Worm (Caenorhabditis elegans) whole organism, young adult: ENCODE data around the gene str-25.

Source experiments
- athp-1 ChIP-seq: sonication (generic microtip); optimal IDR thresholded peaks from 2 replicates; lab custom pipeline; 2017; ENCODE audit warnings: mild to moderate bottlenecking, missing genetic modification characterization, missing compliant biosample characterization
- ccch-3 ChIP-seq: fragments of 200-800 bp; sonication (Bioruptor generic); optimal IDR thresholded peaks from 2 replicates; lab custom pipeline; 2018; ENCODE audit warnings: mild to moderate bottlenecking, missing genetic modification characterization, missing compliant biosample characterization
- ceh-40 ChIP-seq: fragments of 200-800 bp; sonication (Bioruptor generic); IDR thresholded peaks from 2 replicates; pipeline ENCODE4 v1.3.6; 2022; ENCODE audit warnings: missing genetic modification characterization, missing compliant biosample characterization
- hlh-26 ChIP-seq: fragments of 200-800 bp; sonication (Bioruptor generic); conservative IDR thresholded peaks from 2 replicates; pipeline ENCODE4 v1.3.6; 2022; ENCODE audit warnings: missing genetic modification reagents, missing genetic modification characterization, missing compliant biosample characterization
- lsy-27 ChIP-seq: sonication (generic microtip); optimal IDR thresholded peaks from 2 replicates; lab custom pipeline; 2017; ENCODE audit warnings: missing genetic modification characterization, mild to moderate bottlenecking, missing compliant biosample characterization, antibody characterized with exemption, missing genotype, borderline replicate concordance; ENCODE audit not compliant: insufficient read depth
- nfyb-1 ChIP-seq: fragments of 200-800 bp; sonication (Bioruptor generic); IDR thresholded peaks from 2 replicates; pipeline ENCODE4 v1.3.6; 2022; ENCODE audit warnings: missing genetic modification reagents, missing genetic modification characterization, missing compliant biosample characterization
- pha-4 ChIP-seq: fragments of 150-350 bp; sonication (generic microtip); optimal IDR thresholded peaks from 2 replicates; lab custom pipeline; 2014; ENCODE audit warnings: missing biosample characterization, missing genetic modification reagents, missing genetic modification characterization
- snpc-4 ChIP-seq, 5 experiments: fragments of 150-350 bp in 1 of 5; sonication (generic microtip) in 4 of 5; optimal IDR thresholded peaks; 2 replicates each; lab custom pipeline; 2014 to 2018; ENCODE audit warnings: missing genetic modification characterization in 5 of 5, missing biosample characterization in 3 of 5, antibody characterized with exemption in 2 of 5, mild to moderate bottlenecking in 2 of 5, missing compliant biosample characterization in 2 of 5, missing genotype in 2 of 5, moderate library complexity in 2 of 5, missing genetic modification reagents in 1 of 5
- unc-62 ChIP-seq: fragments of 150-350 bp; optimal IDR thresholded peaks from 2 replicates; lab custom pipeline; 2014; ENCODE audit warnings: missing biosample characterization, missing genetic modification reagents, missing genetic modification characterization

ce11 chrV:16115381-16115780 is at the start of gene str-25:
- TF ChIP-seq nfyb-1 (GFP tag; lab: Robert Waterston, UW), result no peak
- TF ChIP-seq snpc-4 (GFP tag; optimal IDR thresholded peaks at IDR 0.05; lab: Kevin White, UChicago), result no peak
- TF ChIP-seq snpc-4 (tag; optimal IDR thresholded peaks at IDR 0.05; lab: Kevin White, UChicago), result no peak
- TF ChIP-seq pha-4 (tag; lab: Kevin White, UChicago), result no peak
- TF ChIP-seq lsy-27 (tag; lab: Kevin White, UChicago), result no peak
- no peak for TF ChIP-seq ccch-3 (GFP tag; lab: Kevin White, UChicago)
- TF ChIP-seq athp-1 (tag; lab: Kevin White, UChicago), result no peak
- TF ChIP-seq unc-62 (GFP tag; lab: Kevin White, UChicago), result no peak
- TF ChIP-seq hlh-26 (GFP tag; lab: Robert Waterston, UW), result no peak
- no peak for TF ChIP-seq ceh-40 (GFP tag; lab: Robert Waterston, UW)
